Worm (Caenorhabditis elegans) whole organism, L3 larva: ENCODE measurements around the gene hpl-2.

Experiments
- R02D3.7 ChIP-seq: fragments of 150-350 bp; optimal IDR thresholded peaks from 2 replicates; lab custom pipeline; 2014; ENCODE audit warnings: missing biosample characterization, missing genetic modification characterization
- ZK546.5 ChIP-seq: sonication (generic microtip); optimal IDR thresholded peaks from 2 replicates; lab custom pipeline; 2017; ENCODE audit warnings: missing biosample characterization, missing genetic modification characterization
- aly-2 ChIP-seq: fragments of 150-350 bp; optimal IDR thresholded peaks from 2 replicates; lab custom pipeline; 2014; ENCODE audit warnings: missing biosample characterization, missing genetic modification characterization
- ama-1 ChIP-seq: fragments of 150-350 bp; optimal IDR thresholded peaks from 2 replicates; lab custom pipeline; 2018
- ceh-16 ChIP-seq: sonication (generic microtip); optimal IDR thresholded peaks from 2 replicates; lab custom pipeline; 2017; ENCODE audit warnings: missing biosample characterization, missing genetic modification characterization
- ceh-28 ChIP-seq: fragments of 150-350 bp; optimal IDR thresholded peaks from 2 replicates; lab custom pipeline; 2014; ENCODE audit warnings: missing biosample characterization, missing genetic modification reagents, missing genetic modification characterization
- ceh-82 ChIP-seq: fragments of 150-350 bp; optimal IDR thresholded peaks from 2 replicates; lab custom pipeline; 2014; ENCODE audit warnings: missing biosample characterization, missing genetic modification characterization
- ceh-9 ChIP-seq: sonication (generic microtip); optimal IDR thresholded peaks from 2 replicates; lab custom pipeline; 2018; ENCODE audit warnings: missing biosample characterization, missing genetic modification characterization
- daf-12 ChIP-seq: fragments of 150-350 bp; optimal IDR thresholded peaks from 2 replicates; lab custom pipeline; 2014; ENCODE audit warnings: missing biosample characterization, missing genetic modification reagents, missing genetic modification characterization
- egl-27 ChIP-seq: sonication (generic microtip); optimal IDR thresholded peaks from 4 replicates; lab custom pipeline; 2017; ENCODE audit warnings: missing biosample characterization, missing genetic modification reagents, missing genetic modification characterization
- egl-5 ChIP-seq: fragments of 150-350 bp; optimal IDR thresholded peaks from 2 replicates; lab custom pipeline; 2017; ENCODE audit warnings: missing biosample characterization, missing genetic modification reagents, missing genetic modification characterization, inconsistent platforms
- elt-1 ChIP-seq: fragments of 150-350 bp; optimal IDR thresholded peaks from 2 replicates; lab custom pipeline; 2014; ENCODE audit warnings: missing biosample characterization, missing genetic modification characterization
- elt-2 ChIP-seq: sonication (generic microtip); optimal IDR thresholded peaks from 2 replicates; lab custom pipeline; 2016; ENCODE audit warnings: missing genetic modification reagents, mild to moderate bottlenecking, missing genetic modification characterization, missing compliant biosample characterization
- elt-3 ChIP-seq, 3 experiments: fragments of 150-350 bp in 1 of 3; sonication (generic microtip) in 2 of 3; optimal IDR thresholded peaks; 2 replicates in 2 of 3; 4 replicates in 1 of 3; lab custom pipeline; 2014 to 2017; ENCODE audit warnings: missing biosample characterization in 3 of 3, missing genetic modification characterization in 3 of 3
- eor-1 ChIP-seq, 2 experiments: fragments of 150-350 bp; optimal IDR thresholded peaks; 2 replicates each; lab custom pipeline; 2014 to 2018; ENCODE audit warnings: missing biosample characterization in 2 of 2, missing genetic modification characterization in 2 of 2
- fkh-10 ChIP-seq: sonication (generic microtip); optimal IDR thresholded peaks from 2 replicates; lab custom pipeline; 2017; ENCODE audit warnings: missing biosample characterization, missing genetic modification reagents, missing genetic modification characterization
- fkh-2 ChIP-seq: fragments of 150-350 bp; optimal IDR thresholded peaks from 2 replicates; lab custom pipeline; 2014; ENCODE audit warnings: missing biosample characterization, missing genetic modification reagents, missing genetic modification characterization
- fos-1 ChIP-seq: fragments of 150-350 bp; optimal IDR thresholded peaks from 2 replicates; lab custom pipeline; 2014; ENCODE audit warnings: missing biosample characterization, missing genetic modification characterization
- hmg-11 ChIP-seq: sonication (generic microtip); optimal IDR thresholded peaks from 2 replicates; lab custom pipeline; 2016; ENCODE audit warnings: missing genetic modification characterization, missing compliant biosample characterization
- jun-1 ChIP-seq: fragments of 150-350 bp; optimal IDR thresholded peaks from 2 replicates; lab custom pipeline; 2014; ENCODE audit warnings: missing biosample characterization, missing genetic modification reagents, missing genetic modification characterization
- lin-15B ChIP-seq: fragments of 150-350 bp; optimal IDR thresholded peaks from 2 replicates; lab custom pipeline; 2014; ENCODE audit warnings: missing biosample characterization, missing genetic modification characterization
- lin-39 ChIP-seq: fragments of 150-350 bp; optimal IDR thresholded peaks from 2 replicates; lab custom pipeline; 2018; ENCODE audit warnings: missing biosample characterization, missing genetic modification reagents, missing genetic modification characterization
- lsy-12 ChIP-seq: sonication (generic microtip); optimal IDR thresholded peaks from 2 replicates; lab custom pipeline; 2016; ENCODE audit warnings: mild to moderate bottlenecking, missing genetic modification characterization, missing compliant biosample characterization
- mdl-1 ChIP-seq: fragments of 150-350 bp; optimal IDR thresholded peaks from 2 replicates; lab custom pipeline; 2014; ENCODE audit warnings: missing biosample characterization, missing genetic modification characterization
- mml-1 ChIP-seq: fragments of 150-350 bp; sonication (generic microtip); optimal IDR thresholded peaks from 3 replicates; lab custom pipeline; 2014; ENCODE audit warnings: missing biosample characterization, missing genetic modification characterization
- nfya-1 ChIP-seq: sonication (generic microtip); optimal IDR thresholded peaks from 2 replicates; lab custom pipeline; 2017; ENCODE audit warnings: missing genetic modification characterization, mild to moderate bottlenecking, missing compliant biosample characterization, antibody characterized with exemption, moderate library complexity; ENCODE audit not compliant: insufficient read depth
- nhr-11 ChIP-seq: fragments of 150-350 bp; optimal IDR thresholded peaks from 2 replicates; lab custom pipeline; 2014; ENCODE audit warnings: missing biosample characterization, missing genetic modification characterization
- nhr-12 ChIP-seq: fragments of 150-350 bp; optimal IDR thresholded peaks from 2 replicates; lab custom pipeline; 2014; ENCODE audit warnings: missing biosample characterization, missing genetic modification characterization
- nhr-23 ChIP-seq: fragments of 150-350 bp; optimal IDR thresholded peaks from 2 replicates; lab custom pipeline; 2014; ENCODE audit warnings: missing biosample characterization, missing genetic modification reagents, missing genetic modification characterization
- nhr-237 ChIP-seq: fragments of 150-350 bp; optimal IDR thresholded peaks from 2 replicates; lab custom pipeline; 2014; ENCODE audit warnings: missing biosample characterization, missing genetic modification characterization
- nhr-25 ChIP-seq: sonication (generic microtip); optimal IDR thresholded peaks from 2 replicates; lab custom pipeline; 2017; ENCODE audit warnings: missing biosample characterization, missing genetic modification characterization
- nhr-28 ChIP-seq: fragments of 150-350 bp; optimal IDR thresholded peaks from 2 replicates; lab custom pipeline; 2014; ENCODE audit warnings: missing biosample characterization, missing genetic modification characterization
- nhr-43 ChIP-seq: sonication (generic microtip); optimal IDR thresholded peaks from 2 replicates; lab custom pipeline; 2016; ENCODE audit warnings: mild to moderate bottlenecking, missing genetic modification characterization, missing compliant biosample characterization; ENCODE audit not compliant: poor library complexity, severe bottlenecking
- nhr-67 ChIP-seq: fragments of 150-350 bp; optimal IDR thresholded peaks from 2 replicates; lab custom pipeline; 2014; ENCODE audit warnings: missing biosample characterization, missing genetic modification characterization
- nhr-76 ChIP-seq: fragments of 150-350 bp; sonication (generic microtip); optimal IDR thresholded peaks from 5 replicates; lab custom pipeline; 2014; ENCODE audit warnings: missing biosample characterization, missing genetic modification characterization
- nhr-77 ChIP-seq: fragments of 150-350 bp; optimal IDR thresholded peaks from 2 replicates; lab custom pipeline; 2014; ENCODE audit warnings: missing biosample characterization, missing genetic modification characterization
- pha-4 ChIP-seq: fragments of 150-350 bp; optimal IDR thresholded peaks from 2 replicates; lab custom pipeline; 2014; ENCODE audit warnings: missing biosample characterization, missing genetic modification reagents, missing genetic modification characterization
- pqm-1 ChIP-seq: fragments of 150-350 bp; optimal IDR thresholded peaks from 2 replicates; lab custom pipeline; 2017; ENCODE audit warnings: missing biosample characterization, missing genetic modification characterization, inconsistent platforms
- sea-2 ChIP-seq: fragments of 150-350 bp; sonication (generic microtip); optimal IDR thresholded peaks from 4 replicates; lab custom pipeline; 2014; ENCODE audit warnings: missing biosample characterization, missing genetic modification reagents, missing genetic modification characterization
- skn-1 ChIP-seq: fragments of 150-350 bp; optimal IDR thresholded peaks from 2 replicates; lab custom pipeline; 2014; ENCODE audit warnings: missing biosample characterization, missing genetic modification characterization
- snpc-4 ChIP-seq: fragments of 150-350 bp; optimal IDR thresholded peaks from 2 replicates; lab custom pipeline; 2014; ENCODE audit warnings: missing biosample characterization, missing genetic modification characterization
- tbx-2 ChIP-seq: sonication (generic microtip); optimal IDR thresholded peaks from 2 replicates; lab custom pipeline; 2016; ENCODE audit warnings: mild to moderate bottlenecking, missing genetic modification characterization, missing compliant biosample characterization
- unc-39 ChIP-seq: sonication (generic microtip); optimal IDR thresholded peaks from 4 replicates; lab custom pipeline; 2017; ENCODE audit warnings: missing biosample characterization, missing genetic modification characterization
- unc-62 ChIP-seq: fragments of 150-350 bp; sonication (generic microtip); optimal IDR thresholded peaks from 4 replicates; lab custom pipeline; 2014; ENCODE audit warnings: missing biosample characterization, missing genetic modification reagents, missing genetic modification characterization
- zag-1 ChIP-seq: fragments of 150-350 bp; optimal IDR thresholded peaks from 2 replicates; lab custom pipeline; 2014; ENCODE audit warnings: missing biosample characterization, missing genetic modification characterization
- ztf-11 ChIP-seq: fragments of 150-350 bp; optimal IDR thresholded peaks from 2 replicates; lab custom pipeline; 2014; ENCODE audit warnings: missing biosample characterization, missing genetic modification characterization
- ztf-4 ChIP-seq: fragments of 150-350 bp; optimal IDR thresholded peaks from 2 replicates; lab custom pipeline; 2014; ENCODE audit warnings: missing biosample characterization, missing genetic modification characterization

hpl-2 gene

ce11 chrIII:10717479-10717878 is 37.9 kb downstream of the hpl-2 start:
- TF ChIP-seq skn-1 (tag; lab: Kevin White, UChicago) (no peak), eor-1 (tag; optimal IDR thresholded peaks at IDR 0.05; lab: Kevin White, UChicago) (no peak), nhr-12 (tag; lab: Kevin White, UChicago) (no peak), mml-1 (no peak), nhr-23 (peak; percentile 87), nhr-77 (tag; lab: Kevin White, UChicago) (no peak), ztf-4 (tag; lab: Kevin White, UChicago) (peak; percentile 87), mdl-1 (tag; lab: Kevin White, UChicago) (peak; percentile 61), aly-2 (no peak), nhr-67 (no peak), ceh-28 (peak; percentile 46), ztf-11 (tag; lab: Kevin White, UChicago) (no peak), unc-62 (no peak), nhr-25 (peak; percentile 93), snpc-4 (tag; lab: Kevin White, UChicago) (no peak), nhr-43 (tag; lab: Kevin White, UChicago) (peak; percentile 96), sea-2 (GFP tag; lab: Kevin White, UChicago) (no peak), nhr-76 (tag; lab: Kevin White, UChicago) (peak; percentile 40), ZK546.5 (tag; lab: Kevin White, UChicago) (no peak), lin-39 (tag; lab: Kevin White, UChicago) (no peak), zag-1 (tag; lab: Kevin White, UChicago) (no peak), R02D3.7 (tag; lab: Kevin White, UChicago) (peak; percentile 19), fkh-10 (no peak), jun-1 (tag; lab: Kevin White, UChicago) (peak; percentile 42), fkh-2 (no peak), nhr-28 (no peak), ceh-9 (tag; lab: Kevin White, UChicago) (no peak), ceh-82 (tag; lab: Kevin White, UChicago) (no peak), pha-4 (tag; lab: Kevin White, UChicago) (no peak), lsy-12 (peak; percentile 17), hmg-11 (tag; lab: Kevin White, UChicago) (no peak), daf-12 (no peak), fos-1 (tag; lab: Kevin White, UChicago) (no peak), elt-1 (tag; lab: Kevin White, UChicago) (no peak), lin-15B (tag; lab: Kevin White, UChicago) (no peak), elt-3 (tag; optimal IDR thresholded peaks at IDR 0.05; lab: Kevin White, UChicago) (peak; percentile 41 to 67 (median 55)), ceh-16 (tag; lab: Kevin White, UChicago) (no peak), ama-1 (lab: Kevin White, UChicago) (peak; percentile 96), nhr-237 (tag; lab: Kevin White, UChicago) (no peak), egl-5 (tag; lab: Kevin White, UChicago) (no peak), elt-2 (tag; lab: Kevin White, UChicago) (peak; percentile 63), tbx-2 (tag; lab: Kevin White, UChicago) (peak; percentile 41), unc-39 (peak; percentile 31), nfya-1 (peak; percentile 64), egl-27 (tag; lab: Kevin White, UChicago) (no peak), pqm-1 (tag; lab: Kevin White, UChicago) (peak; percentile 63), nhr-11 (tag; lab: Kevin White, UChicago) (no peak)

- no peak for TF ChIP-seq unc-62
- TF ChIP-seq lsy-12, result no peak
- peak; percentile 3 for TF ChIP-seq elt-2 (tag; lab: Kevin White, UChicago)
- TF ChIP-seq ama-1 (lab: Kevin White, UChicago), result peak; percentile 27
Observed at ce11 chrIII:10716091-10716490, 39.2 kb downstream of the hpl-2 start, which contains the start of gene W09D10.4. Gene W09D10.4, minus strand, starts transcription at chrIII:10716191.
